Worm (Caenorhabditis elegans): Measurements from ENCODE around the gene F37C4.6.

DNA sequence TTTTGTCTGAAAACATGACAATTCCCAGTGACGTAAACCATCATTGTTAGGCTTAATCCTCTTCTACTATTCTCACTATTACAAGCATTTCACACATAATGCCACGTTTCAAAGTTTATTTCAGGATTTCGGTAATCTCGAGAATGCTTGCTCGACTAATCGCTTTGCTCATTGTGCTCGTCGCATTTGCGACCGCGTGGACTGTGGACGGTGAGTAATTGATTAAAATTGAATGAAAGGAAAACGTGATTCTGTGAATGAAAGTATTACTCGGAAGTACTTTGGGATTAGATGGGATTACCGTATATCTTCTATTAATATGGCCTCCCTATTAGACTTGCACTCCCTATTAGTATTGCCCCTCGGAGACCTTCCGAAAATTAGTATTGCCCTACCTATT is 44.4 kb downstream of the F37C4.6 start:
- TF ChIP-seq med-1 (GFP tag; optimal IDR thresholded peaks at IDR 0.05; ENCODE audit: insufficient read depth) (no peak), ref-1 (GFP tag; conservative IDR thresholded peaks at IDR 0.05) (no peak)
